Worm (Caenorhabditis elegans): Measurements from ENCODE around the gene C02D5.2.

The C02D5.2 gene

ce11 chrIII:8556836-8557385 is at the start of gene C02D5.2 (continued):
- TF ChIP-seq lin-15B (tag; optimal IDR thresholded peaks at IDR 0.05) (no peak), dpl-1 (GFP tag; optimal IDR thresholded peaks at IDR 0.05) (no peak)

DNA sequence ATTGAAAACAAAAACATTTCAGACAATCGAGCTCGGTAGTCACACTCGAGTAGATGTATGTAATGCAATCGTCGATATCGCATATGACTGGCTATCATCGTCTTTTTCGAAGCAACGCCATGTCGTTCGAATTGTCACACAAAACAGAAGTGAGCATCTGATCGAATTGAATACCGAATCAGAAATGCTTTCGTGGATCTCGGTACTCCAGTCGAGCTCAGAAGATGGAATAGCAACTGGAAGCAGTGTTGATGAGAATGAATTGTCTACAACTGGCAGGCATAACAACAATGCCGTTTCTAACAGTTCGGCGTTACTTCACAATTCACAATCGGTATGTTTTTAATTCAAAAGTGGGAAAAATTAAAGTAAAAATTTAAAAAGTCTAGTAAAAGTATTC is 47.9 kb upstream of the C02D5.2 start:
- TF ChIP-seq nhr-48 (tag; optimal IDR thresholded peaks at IDR 0.05) (no peak), unc-130 (GFP tag; optimal IDR thresholded peaks at IDR 0.05) (no peak), attf-4 (tag; optimal IDR thresholded peaks at IDR 0.05) (no peak), nhr-11 (tag; optimal IDR thresholded peaks at IDR 0.05) (no peak), Y75B8A.6 (GFP tag; IDR thresholded peaks at IDR 0.05) (no peak), daf-16 (GFP tag; optimal IDR thresholded peaks at IDR 0.05) (no peak), daf-16 (tag; optimal IDR thresholded peaks at IDR 0.05) (no peak), ztf-7 (tag; optimal IDR thresholded peaks at IDR 0.05) (no peak), nhr-102 (tag; optimal IDR thresholded peaks at IDR 0.05) (no peak), aha-1 (tag) (no peak)

DNA sequence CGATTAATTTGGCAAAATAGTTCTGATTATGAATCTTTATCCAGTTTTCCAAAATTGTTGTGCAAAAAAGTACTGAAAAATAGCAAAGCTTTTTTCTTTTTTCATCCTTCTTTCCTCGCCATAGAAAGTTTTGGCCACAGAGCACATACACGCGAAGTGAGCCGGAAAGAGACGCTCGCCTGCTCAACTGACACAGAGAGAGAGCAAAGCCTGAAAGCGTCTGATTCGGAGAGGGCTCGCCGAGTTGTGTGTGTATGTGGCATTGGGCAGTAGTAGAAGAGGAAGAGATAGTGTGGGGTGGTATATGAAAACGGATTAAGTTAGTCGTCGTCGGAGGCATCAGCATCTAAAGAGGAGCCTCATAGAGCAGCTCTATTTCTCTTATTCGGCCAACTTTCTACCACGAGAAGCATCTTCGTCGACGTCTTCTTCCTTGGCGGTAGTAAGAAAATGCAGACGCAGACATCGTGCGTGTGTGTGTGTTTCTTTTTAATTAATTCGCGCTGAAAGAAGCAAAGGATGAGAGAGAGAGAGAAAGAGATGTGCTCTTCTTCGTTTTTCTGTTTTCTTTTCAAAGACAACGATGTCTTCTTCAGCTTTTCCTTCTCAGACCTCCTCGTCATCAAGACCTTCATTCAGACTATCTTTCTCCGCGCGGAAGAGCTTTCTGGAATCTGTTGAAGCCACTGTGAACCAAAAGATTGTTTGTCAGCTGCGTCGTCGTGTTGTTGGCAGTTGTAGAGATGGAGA is 47.3 kb upstream of the C02D5.2 start:
- TF ChIP-seq lsy-2 (tag; optimal IDR thresholded peaks at IDR 0.05) = peak in 1 of 2 experiments; percentile 4
- TF ChIP-seq dmd-8 (GFP tag; IDR thresholded peaks at IDR 0.05) = no peak
- TF ChIP-seq F49E8.2 (tag; optimal IDR thresholded peaks at IDR 0.05; ENCODE audit: borderline replicate concordance) = no peak
- no peak for TF ChIP-seq aly-2 (tag; optimal IDR thresholded peaks at IDR 0.05)
- TF ChIP-seq ctbp-1 (GFP tag; IDR thresholded peaks at IDR 0.05) = peak; percentile 19; the same call in 1 of the 2 replicates
- TF ChIP-seq zip-11 (GFP tag; IDR thresholded peaks at IDR 0.05) = no peak
- TF ChIP-seq nhr-102 (tag; optimal IDR thresholded peaks at IDR 0.05) = no peak
- TF ChIP-seq Y75B8A.6 (GFP tag; IDR thresholded peaks at IDR 0.05) = no peak
- TF ChIP-seq ceh-28 (tag; optimal IDR thresholded peaks at IDR 0.05) = no peak
- peak; percentile 38 for TF ChIP-seq mep-1 (tag; optimal IDR thresholded peaks at IDR 0.05)
- TF ChIP-seq Y48G9A.11 (GFP tag; IDR thresholded peaks at IDR 0.05) = no peak
- TF ChIP-seq jun-1 (tag; optimal IDR thresholded peaks at IDR 0.05) = no peak
- TF ChIP-seq hlh-30 (tag; optimal IDR thresholded peaks at IDR 0.05; ENCODE audit: insufficient read depth) = no peak
- TF ChIP-seq mes-2 (tag; optimal IDR thresholded peaks at IDR 0.05; ENCODE audit: poor library complexity, severe bottlenecking) = no peak
- TF ChIP-seq lin-15B (tag; optimal IDR thresholded peaks at IDR 0.05) = no peak
- 0 out of 2 replicates have a peak, but pooled peaks have one; percentile 8 for TF ChIP-seq set-16 (GFP tag; IDR thresholded peaks at IDR 0.05)
- peak; percentile 29 for TF ChIP-seq rbr-2 (tag; optimal IDR thresholded peaks at IDR 0.05)
- no peak for TF ChIP-seq lir-3 (tag; optimal IDR thresholded peaks at IDR 0.05)
- peak; percentile 76 for TF ChIP-seq aha-1 (tag)
- no peak for TF ChIP-seq php-3 (GFP tag; IDR thresholded peaks at IDR 0.05)
- TF ChIP-seq F37D6.2 (tag; optimal IDR thresholded peaks at IDR 0.05) = peak; percentile 55
- TF ChIP-seq fkh-10 (GFP tag; optimal IDR thresholded peaks at IDR 0.05) = peak; percentile 83
- TF ChIP-seq tag-97 (GFP tag; IDR thresholded peaks at IDR 0.05) = no peak
- TF ChIP-seq T26A8.4 (GFP tag; IDR thresholded peaks at IDR 0.05) = no peak
- no peak for TF ChIP-seq attf-4 (tag; optimal IDR thresholded peaks at IDR 0.05)
- no peak for TF ChIP-seq zfp-2 (tag; optimal IDR thresholded peaks at IDR 0.05)
- TF ChIP-seq dmd-6 (GFP tag; IDR thresholded peaks at IDR 0.05) = no peak
- no peak for TF ChIP-seq nhr-42 (GFP tag; IDR thresholded peaks at IDR 0.05)

- TF ChIP-seq ctbp-1 (GFP tag; IDR thresholded peaks at IDR 0.05) (0 out of 2 replicates have a peak, but pooled peaks have one; percentile 9), aha-1 (tag) (no peak), fkh-10 (GFP tag; optimal IDR thresholded peaks at IDR 0.05) (peak; percentile 87), lsy-2 (tag; optimal IDR thresholded peaks at IDR 0.05) (peak in 1 of 2 experiments; percentile 14)
Measured at ce11 chrIII:8511711-8512110, 45.4 kb upstream of the C02D5.2 start.

Measured in whole organism, L4 larva.